Worm (Caenorhabditis elegans): Measurements from ENCODE around the gene trap-2.

DNA sequence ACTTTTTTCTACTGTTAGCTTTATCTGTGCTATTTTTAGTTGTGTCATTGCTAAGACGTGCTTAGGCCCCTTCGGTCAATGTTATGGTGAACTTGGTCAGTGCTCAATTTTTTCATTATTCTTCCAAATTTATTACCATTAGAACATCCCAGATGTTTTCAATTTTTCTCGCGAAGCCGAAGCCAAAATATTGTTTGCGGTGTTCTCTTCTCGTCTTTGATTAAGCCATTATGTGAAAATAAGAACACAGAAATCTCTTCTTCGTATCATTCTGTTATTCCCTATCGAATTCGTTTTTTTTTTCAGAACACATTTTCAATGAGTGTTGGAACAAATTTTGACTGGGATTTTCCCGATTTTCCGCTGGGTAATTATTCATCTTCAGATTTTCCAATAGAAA is 34.6 kb upstream of the trap-2 start, which contains the start of gene gtr-1:
- no peak for TF ChIP-seq ama-1 (optimal IDR thresholded peaks at IDR 0.05)
- no peak for TF ChIP-seq ceh-13 (GFP tag; optimal IDR thresholded peaks at IDR 0.05)
- no peak for TF ChIP-seq ceh-36 (tag; optimal IDR thresholded peaks at IDR 0.05)
- no peak for TF ChIP-seq ets-7 (tag; optimal IDR thresholded peaks at IDR 0.05)
- TF ChIP-seq tra-4 (tag; optimal IDR thresholded peaks at IDR 0.05), result no peak
- TF ChIP-seq aly-1 (tag; optimal IDR thresholded peaks at IDR 0.05), result no peak
- TF ChIP-seq B0310.2 (tag; optimal IDR thresholded peaks at IDR 0.05), result no peak
- no peak for TF ChIP-seq sea-1 (GFP tag; conservative IDR thresholded peaks at IDR 0.05)
- TF ChIP-seq F13C5.2 (tag; optimal IDR thresholded peaks at IDR 0.05), result no peak
- TF ChIP-seq hnd-1 (tag; optimal IDR thresholded peaks at IDR 0.05), result no peak
- no peak for TF ChIP-seq hmbx-1 (tag; optimal IDR thresholded peaks at IDR 0.05)
- TF ChIP-seq tbx-37 (GFP tag; conservative IDR thresholded peaks at IDR 0.05), result no peak
- TF ChIP-seq pes-1 (GFP tag; IDR thresholded peaks at IDR 0.05), result no peak
- no peak for TF ChIP-seq tbx-11 (GFP tag; IDR thresholded peaks at IDR 0.05)

Data from whole organism, early embryonic.